Worm (Caenorhabditis elegans): ENCODE measurements around the gene lea-1.

lea-1 gene

ce11 chrV:10018291-10018690 is 6.6 kb downstream of the lea-1 start (continued):
- no peak for TF ChIP-seq F39B2.1 (GFP tag; IDR thresholded peaks at IDR 0.05)
- TF ChIP-seq snpc-1.3 (tag; optimal IDR thresholded peaks at IDR 0.05; ENCODE audit: insufficient read depth), result peak; percentile 37
- peak; percentile 71 for TF ChIP-seq F49E8.2 (tag; optimal IDR thresholded peaks at IDR 0.05; ENCODE audit: insufficient read depth)

ce11 chrV:10019083-10019624 is 7.4 kb downstream of the lea-1 start:
- TF ChIP-seq Y95B8A.8 (GFP tag; IDR thresholded peaks at IDR 0.05) (peak; percentile 68), B0336.3 (GFP tag; IDR thresholded peaks at IDR 0.05) (peak; percentile 41; the same call in 1 of the 2 replicates), madf-3 (GFP tag; IDR thresholded peaks at IDR 0.05) (0 out of 2 replicates have a peak, but pooled peaks have one; percentile 4), aptf-2 (GFP tag; conservative IDR thresholded peaks at IDR 0.05) (peak; percentile 43; the same call in 1 of the 2 replicates), dox-1 (GFP tag; IDR thresholded peaks at IDR 0.05) (peak; percentile 56), egl-44 (GFP tag; IDR thresholded peaks at IDR 0.05) (no peak; the same call in 1 of the 2 replicates), Y53G8AR.9 (GFP tag; conservative IDR thresholded peaks at IDR 0.05) (peak; percentile 51; the same call in 1 of the 2 replicates), attf-6 (GFP tag; IDR thresholded peaks at IDR 0.05) (peak; percentile 23; the same call in 1 of the 2 replicates), F49E8.2 (tag; optimal IDR thresholded peaks at IDR 0.05; ENCODE audit: insufficient read depth) (peak; percentile 7), cebp-1 (GFP tag; IDR thresholded peaks at IDR 0.05) (no peak), cebp-1 (tag; optimal IDR thresholded peaks at IDR 0.05) (peak; percentile 60), let-526 (GFP tag; IDR thresholded peaks at IDR 0.05) (0 out of 2 replicates have a peak, but pooled peaks have one; percentile 28), mxl-1 (tag; optimal IDR thresholded peaks at IDR 0.05) (no peak), madf-6 (GFP tag; IDR thresholded peaks at IDR 0.05) (peak; percentile 15; the same call in 1 of the 2 replicates), attf-5 (GFP tag; optimal IDR thresholded peaks at IDR 0.05) (peak; percentile 1), lin-26 (GFP tag; IDR thresholded peaks at IDR 0.05) (peak; percentile 43; the same call in 1 of the 2 replicates), xnd-1 (tag; optimal IDR thresholded peaks at IDR 0.05) (no peak), Y79H2A.3 (GFP tag; conservative IDR thresholded peaks at IDR 0.05) (peak; percentile 86), tbp1 (GFP tag; optimal IDR thresholded peaks at IDR 0.05) (no peak), nhr-179 (tag; optimal IDR thresholded peaks at IDR 0.05) (no peak), D2030.7 (GFP tag; IDR thresholded peaks at IDR 0.05) (peak; percentile 22; the same call in 1 of the 2 replicates), aptf-3 (GFP tag; IDR thresholded peaks at IDR 0.05) (0 out of 2 replicates have a peak, but pooled peaks have one; percentile 36), athp-1 (tag; optimal IDR thresholded peaks at IDR 0.05) (peak; percentile 59), lsl-1 (GFP tag; optimal IDR thresholded peaks at IDR 0.05) (peak; percentile 10), hsf-1 (GFP tag; IDR thresholded peaks at IDR 0.05) (peak; percentile 9; the same call in 1 of the 2 replicates), C06A6.2 (GFP tag; conservative IDR thresholded peaks at IDR 0.05) (no peak)

ce11 chrV:10019934-10020333 is 8.2 kb downstream of the lea-1 start:
- TF ChIP-seq aptf-3 (GFP tag; IDR thresholded peaks at IDR 0.05), result peak; percentile 23; the same call in 1 of the 2 replicates
- TF ChIP-seq B0019.2 (GFP tag; conservative IDR thresholded peaks at IDR 0.05), result no peak
- TF ChIP-seq hmg-1.2 (GFP tag; IDR thresholded peaks at IDR 0.05), result peak; percentile 50; the same call in 1 of the 2 replicates
- TF ChIP-seq xnd-1 (tag; optimal IDR thresholded peaks at IDR 0.05), result no peak
- TF ChIP-seq Y79H2A.3 (GFP tag; conservative IDR thresholded peaks at IDR 0.05), result no peak
- TF ChIP-seq ZK185.1 (tag; optimal IDR thresholded peaks at IDR 0.05; ENCODE audit: poor library complexity, severe bottlenecking), result no peak
- peak; percentile 7 for TF ChIP-seq tbp1 (GFP tag; optimal IDR thresholded peaks at IDR 0.05)
- TF ChIP-seq snpc-1.3 (tag; optimal IDR thresholded peaks at IDR 0.05; ENCODE audit: insufficient read depth), result no peak
- TF ChIP-seq aptf-2 (GFP tag; conservative IDR thresholded peaks at IDR 0.05), result peak; percentile 40; the same call in 1 of the 2 replicates
- no peak for TF ChIP-seq ama-1 (optimal IDR thresholded peaks at IDR 0.05)
- peak in 1 of 2 experiments; percentile 64 for TF ChIP-seq ama-1 (GFP tag; optimal IDR thresholded peaks at IDR 0.05)
- peak; percentile 10 for TF ChIP-seq chd-7 (tag; optimal IDR thresholded peaks at IDR 0.05)
- peak; percentile 32; the same call in 1 of the 2 replicates for TF ChIP-seq D2030.7 (GFP tag; IDR thresholded peaks at IDR 0.05)
- peak; percentile 39; the same call in 1 of the 2 replicates for TF ChIP-seq madf-6 (GFP tag; IDR thresholded peaks at IDR 0.05)
- peak; percentile 44; the same call in 1 of the 2 replicates for TF ChIP-seq pbrm-1 (GFP tag; IDR thresholded peaks at IDR 0.05)
- no peak for TF ChIP-seq nhr-80 (tag; optimal IDR thresholded peaks at IDR 0.05)
- TF ChIP-seq hsf-1 (GFP tag; IDR thresholded peaks at IDR 0.05), result peak; percentile 27; the same call in 1 of the 2 replicates
- peak; percentile 17 for TF ChIP-seq K12H6.12 (tag; optimal IDR thresholded peaks at IDR 0.05)
- TF ChIP-seq cebp-1 (GFP tag; IDR thresholded peaks at IDR 0.05), result 0 out of 2 replicates have a peak, but pooled peaks have one; percentile 17
- TF ChIP-seq cebp-1 (tag; optimal IDR thresholded peaks at IDR 0.05), result peak; percentile 42
- 0 out of 2 replicates have a peak, but pooled peaks have one; percentile 17 for TF ChIP-seq madf-8 (GFP tag; conservative IDR thresholded peaks at IDR 0.05)
- no peak for TF ChIP-seq lsl-1 (GFP tag; optimal IDR thresholded peaks at IDR 0.05)
